Fruit fly (Drosophila melanogaster): ENCODE results near the gene Pxt.

The Pxt gene

DNA sequence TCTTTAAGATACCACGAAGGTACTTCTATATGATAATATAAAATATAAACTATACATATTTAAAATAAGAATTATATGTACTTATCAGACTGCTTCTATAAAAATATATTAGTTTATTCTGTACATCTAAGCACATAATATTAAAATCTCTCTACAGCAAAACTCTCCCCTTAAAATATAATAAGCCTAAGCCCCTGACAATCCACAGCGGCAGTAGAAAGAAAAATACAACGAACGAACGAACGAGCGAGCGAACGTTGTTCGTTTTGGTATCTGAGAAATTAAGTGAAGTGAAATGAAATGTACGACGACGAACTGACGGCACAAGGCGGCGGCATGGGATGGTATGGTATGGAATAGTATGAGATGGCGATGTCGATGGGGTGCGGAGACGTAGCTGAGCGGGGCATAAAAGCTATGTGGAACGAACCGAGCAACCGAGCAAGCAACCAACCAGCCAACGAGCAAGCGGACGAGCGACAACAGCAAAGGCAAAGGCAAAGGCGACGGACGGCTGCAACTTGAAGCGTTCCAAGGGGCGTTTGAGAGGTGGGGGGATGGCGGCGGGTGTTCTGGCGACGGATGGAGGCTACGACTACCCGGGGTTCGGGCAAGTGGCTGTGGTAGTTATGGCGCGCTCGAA lies 18.6 kb upstream of the Pxt start:
- TF ChIP-seq jim (GFP tag; optimal IDR thresholded peaks at IDR 0.05): no peak
- peak; percentile 97 for TF ChIP-seq dmrt93B (GFP tag; optimal IDR thresholded peaks at IDR 0.05)
- peak; percentile 98 for TF ChIP-seq rgr (GFP tag; optimal IDR thresholded peaks at IDR 0.05)
- no peak for TF ChIP-seq dsf (GFP tag; optimal IDR thresholded peaks at IDR 0.05; ENCODE audit: borderline replicate concordance)
- peak; percentile 79 for TF ChIP-seq Rel (GFP tag; optimal IDR thresholded peaks at IDR 0.05)
- peak; percentile 98 for TF ChIP-seq Rel (tag; optimal IDR thresholded peaks at IDR 0.05)
- TF ChIP-seq Hr83 (GFP tag; optimal IDR thresholded peaks at IDR 0.05; ENCODE audit: poor library complexity, severe bottlenecking): peak; percentile 40
- TF ChIP-seq woc (GFP tag; optimal IDR thresholded peaks at IDR 0.05): peak; percentile 82
- peak in 1 of 2 experiments; percentile 99 for TF ChIP-seq foxo (GFP tag; optimal IDR thresholded peaks at IDR 0.05)
- TF ChIP-seq psq (GFP tag; optimal IDR thresholded peaks at IDR 0.05): peak; percentile 98
- TF ChIP-seq dl (GFP tag; optimal IDR thresholded peaks at IDR 0.05; ENCODE audit: insufficient read depth in 1 of 2, partially characterized antibody in 2 of 2): peak; percentile 14 to 67
- peak; percentile 97 for TF ChIP-seq CG9705 (GFP tag; optimal IDR thresholded peaks at IDR 0.05)
- TF ChIP-seq Abd-B (GFP tag; optimal IDR thresholded peaks at IDR 0.05): no peak
- no peak for TF ChIP-seq Hr78 (GFP tag; optimal IDR thresholded peaks at IDR 0.05)
- peak; percentile 96 for TF ChIP-seq fru (GFP tag; optimal IDR thresholded peaks at IDR 0.05)
- TF ChIP-seq Sp1 (GFP tag; optimal IDR thresholded peaks at IDR 0.05): peak; percentile 99
- TF ChIP-seq Dif (GFP tag; optimal IDR thresholded peaks at IDR 0.05; ENCODE audit: partially characterized antibody): peak; percentile 47
- peak; percentile 99 for TF ChIP-seq OdsH (GFP tag; optimal IDR thresholded peaks at IDR 0.05)
- TF ChIP-seq h (GFP tag; optimal IDR thresholded peaks at IDR 0.05): peak; percentile 91
- peak; percentile 89 for TF ChIP-seq sv (GFP tag; optimal IDR thresholded peaks at IDR 0.05)
- peak; percentile 99 for TF ChIP-seq HLH106 (tag; optimal IDR thresholded peaks at IDR 0.05)
- TF ChIP-seq tai (GFP tag; optimal IDR thresholded peaks at IDR 0.05): no peak
- no peak for TF ChIP-seq Myc (optimal IDR thresholded peaks at IDR 0.05)
- TF ChIP-seq Hnf4 (GFP tag; optimal IDR thresholded peaks at IDR 0.05): no peak
- TF ChIP-seq GATAd (GFP tag; optimal IDR thresholded peaks at IDR 0.05): no peak
- TF ChIP-seq Mio (GFP tag; optimal IDR thresholded peaks at IDR 0.05): no peak
- no peak for TF ChIP-seq Vsx2 (GFP tag; optimal IDR thresholded peaks at IDR 0.05; ENCODE audit: partially characterized antibody)
- TF ChIP-seq pan (optimal IDR thresholded peaks at IDR 0.05): no peak
- peak; percentile 66 for TF ChIP-seq Dfd (GFP tag; optimal IDR thresholded peaks at IDR 0.05)
- peak; percentile 88 for TF ChIP-seq br (GFP tag; optimal IDR thresholded peaks at IDR 0.05)
- peak; percentile 67 for TF ChIP-seq CG32264 (GFP tag; optimal IDR thresholded peaks at IDR 0.05)
- no peak for TF ChIP-seq CrebA (GFP tag; optimal IDR thresholded peaks at IDR 0.05; ENCODE audit: borderline replicate concordance)
- peak; percentile 93 for TF ChIP-seq ey (GFP tag; optimal IDR thresholded peaks at IDR 0.05)
- no peak for TF ChIP-seq N (GFP tag; optimal IDR thresholded peaks at IDR 0.05)
- TF ChIP-seq lola (GFP tag; optimal IDR thresholded peaks at IDR 0.05): no peak
- TF ChIP-seq sage (GFP tag; optimal IDR thresholded peaks at IDR 0.05): peak; percentile 91
- TF ChIP-seq usp (GFP tag; optimal IDR thresholded peaks at IDR 0.05): no peak
- TF ChIP-seq Jra (GFP tag; optimal IDR thresholded peaks at IDR 0.05): peak; percentile 75
- TF ChIP-seq brk (GFP tag; optimal IDR thresholded peaks at IDR 0.05): peak; percentile 97

DNA sequence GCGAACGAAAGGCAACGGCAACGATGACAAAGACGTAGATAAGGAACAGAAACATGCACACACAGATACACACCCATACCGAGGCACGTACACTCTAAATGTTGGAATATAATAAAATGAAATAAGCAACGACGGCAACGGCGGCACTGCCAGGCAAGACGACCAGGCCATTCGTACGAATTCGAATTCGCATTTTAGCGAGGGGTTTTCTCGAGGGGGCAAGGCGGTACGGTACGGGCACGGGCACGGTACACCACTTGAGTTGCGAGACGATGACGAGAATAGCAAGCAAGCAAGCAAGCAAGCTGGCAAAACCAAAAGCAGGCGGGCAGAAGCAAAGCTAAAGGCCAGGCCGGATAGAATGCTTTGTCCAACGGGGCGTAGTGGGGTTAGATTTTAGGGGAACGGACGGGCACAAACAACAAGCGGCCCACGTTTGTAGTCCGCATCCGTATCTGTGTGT lies 18.1 kb upstream of the Pxt start:
- TF ChIP-seq dl (GFP tag; optimal IDR thresholded peaks at IDR 0.05; ENCODE audit: insufficient read depth in 1 of 2, partially characterized antibody in 2 of 2) (peak in 1 of 2 experiments; percentile 15), psq (GFP tag; optimal IDR thresholded peaks at IDR 0.05) (peak; percentile 79), N (GFP tag; optimal IDR thresholded peaks at IDR 0.05) (peak; percentile 15), GATAd (GFP tag; optimal IDR thresholded peaks at IDR 0.05) (no peak), lola (GFP tag; optimal IDR thresholded peaks at IDR 0.05) (no peak), Vsx2 (GFP tag; optimal IDR thresholded peaks at IDR 0.05; ENCODE audit: partially characterized antibody) (no peak), Hnf4 (GFP tag; optimal IDR thresholded peaks at IDR 0.05) (peak; percentile 63), woc (GFP tag; optimal IDR thresholded peaks at IDR 0.05) (no peak), CG32264 (GFP tag; optimal IDR thresholded peaks at IDR 0.05) (peak; percentile 34), Hr83 (GFP tag; optimal IDR thresholded peaks at IDR 0.05; ENCODE audit: poor library complexity, severe bottlenecking) (peak; percentile 93), Sp1 (GFP tag; optimal IDR thresholded peaks at IDR 0.05) (peak; percentile 21), foxo (GFP tag; optimal IDR thresholded peaks at IDR 0.05) (peak in 1 of 2 experiments; percentile 8), HLH106 (tag; optimal IDR thresholded peaks at IDR 0.05) (peak; percentile 24), h (GFP tag; optimal IDR thresholded peaks at IDR 0.05) (peak; percentile 59), br (GFP tag; optimal IDR thresholded peaks at IDR 0.05) (peak; percentile 28), Rel (GFP tag; optimal IDR thresholded peaks at IDR 0.05) (peak; percentile 72), Rel (tag; optimal IDR thresholded peaks at IDR 0.05) (peak; percentile 86), Dfd (GFP tag; optimal IDR thresholded peaks at IDR 0.05) (no peak), usp (GFP tag; optimal IDR thresholded peaks at IDR 0.05) (no peak), pan (optimal IDR thresholded peaks at IDR 0.05) (no peak), dsf (GFP tag; optimal IDR thresholded peaks at IDR 0.05; ENCODE audit: borderline replicate concordance) (no peak), Abd-B (GFP tag; optimal IDR thresholded peaks at IDR 0.05) (no peak), rgr (GFP tag; optimal IDR thresholded peaks at IDR 0.05) (peak; percentile 53), sage (GFP tag; optimal IDR thresholded peaks at IDR 0.05) (no peak), Dif (GFP tag; optimal IDR thresholded peaks at IDR 0.05; ENCODE audit: partially characterized antibody) (peak; percentile 80), CG9705 (GFP tag; optimal IDR thresholded peaks at IDR 0.05) (no peak), brk (GFP tag; optimal IDR thresholded peaks at IDR 0.05) (no peak), CrebA (GFP tag; optimal IDR thresholded peaks at IDR 0.05; ENCODE audit: borderline replicate concordance) (peak; percentile 91), fru (GFP tag; optimal IDR thresholded peaks at IDR 0.05) (peak; percentile 30), Jra (GFP tag; optimal IDR thresholded peaks at IDR 0.05) (peak; percentile 63), Mio (GFP tag; optimal IDR thresholded peaks at IDR 0.05) (no peak)
